Fruit fly (Drosophila melanogaster) whole organism, embryonic: Measurements from ENCODE around the gene Mical.

Experiments used
- Abd-B ChIP-seq: fragments of 200-800 bp; sonication (Bioruptor generic); optimal IDR thresholded peaks from 2 replicates; lab custom pipeline; 2018; ENCODE audit warnings: missing biosample characterization, mild to moderate bottlenecking, missing genetic modification characterization, moderate library complexity
- Asciz ChIP-seq: fragments of 200-800 bp; sonication (Bioruptor generic); optimal IDR thresholded peaks from 2 replicates; lab custom pipeline; 2017; ENCODE audit warnings: missing biosample characterization, mild to moderate bottlenecking, missing genetic modification characterization, missing genetic modification reagents
- CG1024 ChIP-seq: fragments of 200-800 bp; sonication (Bioruptor generic); IDR thresholded peaks from 2 replicates; pipeline ENCODE4 v1.3.6; 2022; ENCODE audit warnings: missing biosample characterization, missing genetic modification characterization
- CG10565 ChIP-seq: fragments of 200-800 bp; sonication (Bioruptor generic); optimal IDR thresholded peaks from 3 replicates; lab custom pipeline; 2016; ENCODE audit warnings: missing biosample characterization, mild to moderate bottlenecking, missing genetic modification characterization
- CG12155 ChIP-seq: fragments of 200-800 bp; sonication (Bioruptor generic); optimal IDR thresholded peaks from 3 replicates; lab custom pipeline; 2016; ENCODE audit warnings: missing biosample characterization, missing genetic modification characterization
- CG14441 ChIP-seq: fragments of 200-800 bp; sonication (Bioruptor generic); IDR thresholded peaks from 2 replicates; pipeline ENCODE4 v1.3.6; 2022; ENCODE audit warnings: missing biosample characterization, missing genetic modification characterization
- CG1832 ChIP-seq: fragments of 200-800 bp; sonication (Bioruptor generic); optimal IDR thresholded peaks from 2 replicates; lab custom pipeline; 2017; ENCODE audit warnings: missing biosample characterization, mild to moderate bottlenecking, missing genetic modification characterization, inconsistent platforms
- CG18599 ChIP-seq: fragments of 200-800 bp; sonication (Bioruptor generic); optimal IDR thresholded peaks from 3 replicates; lab custom pipeline; 2017; ENCODE audit warnings: missing biosample characterization, missing genetic modification characterization, mild to moderate bottlenecking, moderate library complexity, missing genetic modification reagents
- CG18619 ChIP-seq: fragments of 200-800 bp; sonication (Bioruptor generic); optimal IDR thresholded peaks from 3 replicates; lab custom pipeline; 2017; ENCODE audit warnings: missing biosample characterization, mild to moderate bottlenecking, missing genetic modification characterization
- CG31388 ChIP-seq: fragments of 200-800 bp; sonication (Bioruptor generic); optimal IDR thresholded peaks from 2 replicates; lab custom pipeline; 2016; ENCODE audit warnings: missing biosample characterization, missing genetic modification characterization
- CG34224 ChIP-seq: fragments of 200-800 bp; sonication (Bioruptor generic); IDR thresholded peaks from 3 replicates; pipeline ENCODE4 v1.3.6; 2022; ENCODE audit warnings: missing biosample characterization, missing genetic modification characterization; ENCODE audit not compliant: partially characterized antibody
- CG3726 ChIP-seq: fragments of 200-800 bp; sonication (Bioruptor generic); IDR thresholded peaks from 3 replicates; pipeline ENCODE4, ENCODE4 v1.3.6; 2022; ENCODE audit warnings: missing biosample characterization, missing genetic modification characterization
- CG4328 ChIP-seq: fragments of 200-800 bp; sonication (Bioruptor generic); optimal IDR thresholded peaks from 3 replicates; lab custom pipeline; 2017; ENCODE audit warnings: missing biosample characterization, missing genetic modification reagents, missing genetic modification characterization
- CG4820 ChIP-seq: fragments of 200-800 bp; sonication (Bioruptor generic); optimal IDR thresholded peaks from 3 replicates; lab custom pipeline; 2016; ENCODE audit warnings: missing biosample characterization, missing genetic modification characterization
- CG5180 ChIP-seq: fragments of 200-800 bp; sonication (Bioruptor generic); optimal IDR thresholded peaks from 3 replicates; lab custom pipeline; 2017; ENCODE audit warnings: missing biosample characterization, missing genetic modification characterization, mild to moderate bottlenecking, moderate library complexity, missing genetic modification reagents
- CG6175 ChIP-seq: fragments of 200-800 bp; sonication (Bioruptor generic); IDR thresholded peaks from 3 replicates; pipeline ENCODE4 v1.3.6; 2022; ENCODE audit warnings: missing biosample characterization, missing genetic modification characterization
- CG7839 ChIP-seq: fragments of 200-800 bp; sonication (Bioruptor generic); optimal IDR thresholded peaks from 3 replicates; lab custom pipeline; 2018; ENCODE audit warnings: missing biosample characterization, mild to moderate bottlenecking, missing genetic modification characterization, moderate library complexity
- CG7987 ChIP-seq: fragments of 200-800 bp; sonication (Bioruptor generic); optimal IDR thresholded peaks from 2 replicates; lab custom pipeline; 2018; ENCODE audit warnings: missing biosample characterization, mild to moderate bottlenecking, missing genetic modification characterization, moderate library complexity
- CG9437 ChIP-seq: fragments of 200-800 bp; sonication (Bioruptor generic); optimal IDR thresholded peaks from 2 replicates; lab custom pipeline; 2018; ENCODE audit warnings: missing biosample characterization, mild to moderate bottlenecking, missing genetic modification characterization
- Camta ChIP-seq: fragments of 200-800 bp; sonication (Bioruptor generic); optimal IDR thresholded peaks from 2 replicates; lab custom pipeline; 2016; ENCODE audit warnings: missing biosample characterization, missing genetic modification characterization
- Dip2 ChIP-seq: fragments of 200-800 bp; sonication (Bioruptor generic); IDR thresholded peaks from 2 replicates; pipeline ENCODE4 v1.3.6; 2022; ENCODE audit warnings: missing biosample characterization, missing genetic modification characterization
- Dll ChIP-seq: fragments of 200-800 bp; sonication (Bioruptor generic); IDR thresholded peaks from 4 replicates; pipeline ENCODE4 v1.3.6; 2022; ENCODE audit warnings: missing biosample characterization, missing genetic modification characterization; ENCODE audit not compliant: partially characterized antibody
- H15 ChIP-seq: fragments of 200-800 bp; sonication (Bioruptor generic); IDR thresholded peaks from 3 replicates; pipeline ENCODE4 v1.3.6; 2022; ENCODE audit warnings: missing biosample characterization, missing genetic modification characterization
- Myb ChIP-seq: fragments of 200-800 bp; sonication (Bioruptor generic); optimal IDR thresholded peaks from 2 replicates; lab custom pipeline; 2016; ENCODE audit warnings: missing biosample characterization, missing genetic modification characterization
- Nf-YA ChIP-seq: fragments of 200-800 bp; sonication (Bioruptor generic); IDR thresholded peaks from 2 replicates; pipeline ENCODE4 v1.3.6; 2022; ENCODE audit warnings: missing biosample characterization, missing genetic modification characterization
- Oli ChIP-seq: fragments of 200-800 bp; sonication (Bioruptor generic); optimal IDR thresholded peaks from 2 replicates; lab custom pipeline; 2018; ENCODE audit warnings: missing biosample characterization, mild to moderate bottlenecking, missing genetic modification characterization, moderate library complexity
- Optix ChIP-seq: fragments of 200-800 bp; sonication (Bioruptor generic); IDR thresholded peaks from 3 replicates; pipeline ENCODE4 v1.3.6; 2022; ENCODE audit warnings: missing biosample characterization, missing genetic modification characterization
- Pdp1 ChIP-seq, 2 experiments: fragments of 200-800 bp; sonication (Bioruptor generic); optimal IDR thresholded peaks; 3 replicates each; lab custom pipeline; 2016; ENCODE audit warnings: missing biosample characterization in 2 of 2, missing genetic modification characterization in 2 of 2, mild to moderate bottlenecking in 1 of 2, moderate library complexity in 1 of 2
- Sox102F ChIP-seq: fragments of 200-800 bp; sonication (Bioruptor generic); optimal IDR thresholded peaks from 2 replicates; lab custom pipeline; 2018; ENCODE audit warnings: missing biosample characterization, mild to moderate bottlenecking, missing genetic modification characterization, moderate library complexity
- YL-1 ChIP-seq: fragments of 200-800 bp; sonication (Bioruptor generic); optimal IDR thresholded peaks from 3 replicates; lab custom pipeline; 2017; ENCODE audit warnings: missing biosample characterization, mild to moderate bottlenecking, missing genetic modification characterization
- abd-A ChIP-seq: fragments of 200-800 bp; sonication (Bioruptor generic); optimal IDR thresholded peaks from 3 replicates; lab custom pipeline; 2019; ENCODE audit warnings: missing biosample characterization, mild to moderate bottlenecking, missing genetic modification characterization, moderate library complexity
- br ChIP-seq: fragments of >200 bp; optimal IDR thresholded peaks from 2 replicates; lab custom pipeline; 2017
- bsh ChIP-seq, 2 experiments: fragments of 200-800 bp; sonication (Bioruptor generic); optimal IDR thresholded peaks; 2 replicates each; lab custom pipeline; 2017 to 2018; ENCODE audit warnings: mild to moderate bottlenecking in 2 of 2, missing biosample characterization in 2 of 2, missing genetic modification characterization in 2 of 2, moderate library complexity in 1 of 2
- chinmo ChIP-seq: fragments of 200-800 bp; sonication (Bioruptor generic); IDR thresholded peaks from 4 replicates; pipeline ENCODE4 v1.3.6; 2022; ENCODE audit warnings: missing biosample characterization, missing genetic modification characterization; ENCODE audit not compliant: partially characterized antibody
- ci ChIP-seq: fragments of 200-800 bp; sonication (Bioruptor generic); IDR thresholded peaks from 3 replicates; pipeline ENCODE4 v1.3.6; 2022; ENCODE audit warnings: missing biosample characterization, missing genetic modification characterization
- croc ChIP-seq: fragments of 200-800 bp; sonication (Bioruptor generic); conservative IDR thresholded peaks from 3 replicates; pipeline ENCODE4 v1.3.6; 2022; ENCODE audit warnings: missing biosample characterization, missing genetic modification characterization
- dpn ChIP-seq, 2 experiments: fragments of 200-800 bp; sonication (Bioruptor generic); optimal IDR thresholded peaks; 3 replicates each; lab custom pipeline; 2016; ENCODE audit warnings: missing biosample characterization in 2 of 2, missing genetic modification characterization in 2 of 2
- fd102C ChIP-seq: fragments of 200-800 bp; sonication (Bioruptor generic); optimal IDR thresholded peaks from 2 replicates; lab custom pipeline; 2018; ENCODE audit warnings: missing biosample characterization, mild to moderate bottlenecking, missing genetic modification characterization, moderate library complexity
- fd96Cb ChIP-seq: fragments of 200-800 bp; sonication (Bioruptor generic); optimal IDR thresholded peaks from 2 replicates; lab custom pipeline; 2018; ENCODE audit warnings: missing biosample characterization, mild to moderate bottlenecking, missing genetic modification characterization, moderate library complexity
- gcm2 ChIP-seq: fragments of 200-800 bp; sonication (Bioruptor generic); optimal IDR thresholded peaks from 2 replicates; lab custom pipeline; 2016; ENCODE audit warnings: missing biosample characterization, missing genetic modification characterization
- gsb-n ChIP-seq: fragments of 200-800 bp; sonication (Bioruptor generic); optimal IDR thresholded peaks from 3 replicates; lab custom pipeline; 2018; ENCODE audit warnings: missing biosample characterization, mild to moderate bottlenecking, missing genetic modification characterization
- lbe ChIP-seq: fragments of 200-800 bp; sonication (Bioruptor generic); optimal IDR thresholded peaks from 2 replicates; lab custom pipeline; 2016; ENCODE audit warnings: missing biosample characterization, mild to moderate bottlenecking, missing genetic modification characterization
- oc ChIP-seq: fragments of 200-800 bp; sonication (Bioruptor generic); optimal IDR thresholded peaks from 2 replicates; lab custom pipeline; 2018; ENCODE audit warnings: missing biosample characterization, mild to moderate bottlenecking, missing genetic modification characterization, moderate library complexity
- pnt ChIP-seq: fragments of 200-800 bp; sonication (Bioruptor generic); optimal IDR thresholded peaks from 3 replicates; lab custom pipeline; 2016; ENCODE audit warnings: missing biosample characterization, missing genetic modification characterization
- psq ChIP-seq: fragments of 200-800 bp; sonication (Bioruptor generic); optimal IDR thresholded peaks from 2 replicates; lab custom pipeline; 2017; ENCODE audit warnings: missing biosample characterization, missing genetic modification characterization
- slbo ChIP-seq: fragments of 200-800 bp; sonication (Bioruptor generic); IDR thresholded peaks from 2 replicates; pipeline ENCODE4 v1.3.6; 2022; ENCODE audit warnings: missing biosample characterization, missing genetic modification characterization
- sr ChIP-seq: fragments of 200-800 bp; sonication (Bioruptor generic); IDR thresholded peaks from 3 replicates; pipeline ENCODE4 v1.3.6; 2022; ENCODE audit warnings: missing biosample characterization, missing genetic modification characterization
- unc-4 ChIP-seq: fragments of 200-800 bp; sonication (Bioruptor generic); IDR thresholded peaks from 2 replicates; pipeline ENCODE4 v1.3.6; 2022; ENCODE audit warnings: missing biosample characterization, missing genetic modification characterization; ENCODE audit not compliant: partially characterized antibody
- zf30C ChIP-seq: fragments of 200-800 bp; sonication (Bioruptor generic); optimal IDR thresholded peaks from 3 replicates; lab custom pipeline; 2018; ENCODE audit warnings: missing biosample characterization, mild to moderate bottlenecking, missing genetic modification characterization

Mical gene

DNA sequence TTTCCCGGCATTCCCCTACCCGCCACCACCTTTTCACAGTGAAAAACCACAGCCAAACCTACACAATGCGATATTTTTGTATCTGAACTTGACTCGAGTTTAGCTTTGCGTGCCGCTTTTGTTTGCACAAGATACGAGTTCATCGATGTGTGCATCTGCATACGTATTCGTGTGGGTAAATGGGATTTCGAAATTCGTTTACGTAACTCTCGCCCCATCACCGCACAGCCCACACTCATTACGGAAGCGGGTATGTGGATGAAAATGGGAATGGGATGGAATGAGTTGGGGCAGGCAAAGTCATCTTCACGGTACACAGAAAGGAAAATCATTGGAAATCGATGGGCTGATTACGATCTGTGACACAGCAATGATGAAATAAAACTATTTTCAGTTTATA is 43.5 kb upstream of the Mical start:
- TF ChIP-seq Pdp1 (GFP tag; optimal IDR thresholded peaks at IDR 0.05; lab: Kevin White, UChicago): peak in 1 of 2 experiments; percentile 49
- TF ChIP-seq Asciz: no peak
- no peak for TF ChIP-seq CG7987 (GFP tag; lab: Kevin White, UChicago)
- peak; percentile 50; the same call in 1 of the 3 replicates for TF ChIP-seq ci (GFP tag; lab: Robert Waterston, UW)
- TF ChIP-seq slbo: no peak
- TF ChIP-seq sr (GFP tag; lab: Robert Waterston, UW): peak; percentile 76; the same call in 2 of the 3 replicates
- peak; percentile 52 for TF ChIP-seq CG9437 (GFP tag; lab: Kevin White, UChicago)

DNA sequence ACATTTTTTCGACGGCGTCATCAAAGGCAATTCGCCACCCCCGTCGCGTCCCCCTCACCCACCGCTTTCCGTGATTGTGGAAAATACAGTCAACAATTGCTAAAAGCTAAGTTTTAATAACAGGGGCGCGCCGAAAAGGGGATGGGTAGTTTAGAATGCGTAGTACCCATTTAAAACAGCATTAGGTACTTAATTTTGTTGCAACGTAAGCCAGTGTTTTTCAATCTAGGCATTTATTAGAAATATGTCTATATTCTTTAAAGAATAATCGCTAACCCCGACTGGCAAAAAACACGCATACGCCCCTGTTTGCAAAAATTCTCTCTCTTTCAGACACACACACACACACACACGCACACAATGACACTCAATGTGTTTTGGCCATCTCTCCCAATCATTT is 42.2 kb upstream of the Mical start:
- no peak for TF ChIP-seq Camta (GFP tag; lab: Kevin White, UChicago)
- TF ChIP-seq CG10565 (GFP tag; lab: Kevin White, UChicago): no peak
- TF ChIP-seq gcm2 (GFP tag; lab: Kevin White, UChicago): no peak
- no peak for TF ChIP-seq fd96Cb (tag; lab: Kevin White, UChicago)
- peak; percentile 86 for TF ChIP-seq CG18599 (GFP tag; lab: Kevin White, UChicago)
- TF ChIP-seq Oli (tag; lab: Kevin White, UChicago): no peak
- no peak for TF ChIP-seq Dll (GFP tag; lab: Robert Waterston, UW)
- no peak for TF ChIP-seq croc (GFP tag; lab: Robert Waterston, UW)
- no peak for TF ChIP-seq pnt
- 0 out of 4 replicates have a peak, but pooled peaks have one; percentile 5 for TF ChIP-seq chinmo (GFP tag; lab: Robert Waterston, UW)
- TF ChIP-seq Sox102F (GFP tag; lab: Kevin White, UChicago): peak; percentile 7
- TF ChIP-seq CG14441 (GFP tag; lab: Robert Waterston, UW): peak; percentile 62; the same call in 1 of the 2 replicates
- no peak for TF ChIP-seq br (lab: Kevin White, UChicago)
- no peak for TF ChIP-seq CG4328 (GFP tag; lab: Kevin White, UChicago)
- TF ChIP-seq sr (GFP tag; lab: Robert Waterston, UW): no peak
- TF ChIP-seq CG12155 (GFP tag; lab: Kevin White, UChicago): peak; percentile 52
- no peak for TF ChIP-seq Optix (GFP tag; lab: Robert Waterston, UW)
- TF ChIP-seq Abd-B (GFP tag; lab: Kevin White, UChicago): no peak
- no peak for TF ChIP-seq oc (tag; lab: Kevin White, UChicago)
- TF ChIP-seq CG3726 (GFP tag; lab: Robert Waterston, UW): no peak
- no peak for TF ChIP-seq gsb-n
- TF ChIP-seq CG1024 (GFP tag; lab: Robert Waterston, UW): no peak
- TF ChIP-seq CG4820: no peak
- peak; percentile 87 for TF ChIP-seq lbe (GFP tag; lab: Kevin White, UChicago)
- peak; percentile 25 for TF ChIP-seq Myb (GFP tag; lab: Kevin White, UChicago)
- TF ChIP-seq bsh (GFP tag; optimal IDR thresholded peaks at IDR 0.05; lab: Kevin White, UChicago): no peak
- no peak for TF ChIP-seq CG1832 (GFP tag; lab: Kevin White, UChicago)
- no peak for TF ChIP-seq unc-4 (GFP tag; lab: Robert Waterston, UW)
- 0 out of 3 replicates have a peak, but pooled peaks have one; percentile 44 for TF ChIP-seq CG6175 (GFP tag; lab: Robert Waterston, UW)
- TF ChIP-seq CG18619 (GFP tag; lab: Kevin White, UChicago): peak; percentile 56
- no peak for TF ChIP-seq Dip2 (GFP tag; lab: Robert Waterston, UW)
- peak; percentile 21; the same call in 1 of the 2 replicates for TF ChIP-seq Nf-YA
- TF ChIP-seq abd-A (tag; lab: Kevin White, UChicago): no peak
- TF ChIP-seq CG5180 (GFP tag; lab: Kevin White, UChicago): no peak
- TF ChIP-seq zf30C: no peak
- no peak for TF ChIP-seq YL-1 (GFP tag; lab: Kevin White, UChicago)
- 0 out of 3 replicates have a peak, but pooled peaks have one; percentile 45 for TF ChIP-seq H15
- TF ChIP-seq CG31388 (GFP tag; lab: Kevin White, UChicago): no peak
- TF ChIP-seq dpn (GFP tag; optimal IDR thresholded peaks at IDR 0.05; lab: Kevin White, UChicago): peak; percentile 31 to 53
- peak; percentile 61 for TF ChIP-seq CG7839 (tag; lab: Kevin White, UChicago)
- no peak for TF ChIP-seq psq (GFP tag; lab: Kevin White, UChicago)
- no peak for TF ChIP-seq fd102C
- no peak for TF ChIP-seq CG34224 (GFP tag; lab: Robert Waterston, UW)
